Worm (Caenorhabditis elegans) whole organism, L3 larva: ENCODE results near the gene K10H10.6.
A peak's percentile ranks its signal among the peaks of the same experiment; 100 is the strongest.

Experiments used
- R02D3.7 ChIP-seq: fragments of 150-350 bp; optimal IDR thresholded peaks from 2 replicates; lab custom pipeline; 2014; ENCODE audit warnings: missing biosample characterization, missing genetic modification characterization
- aly-2 ChIP-seq: fragments of 150-350 bp; optimal IDR thresholded peaks from 2 replicates; lab custom pipeline; 2014; ENCODE audit warnings: missing biosample characterization, missing genetic modification characterization
- ama-1 ChIP-seq: fragments of 150-350 bp; optimal IDR thresholded peaks from 2 replicates; lab custom pipeline; 2018
- ceh-16 ChIP-seq: sonication (generic microtip); optimal IDR thresholded peaks from 2 replicates; lab custom pipeline; 2017; ENCODE audit warnings: missing biosample characterization, missing genetic modification characterization
- ceh-82 ChIP-seq: fragments of 150-350 bp; optimal IDR thresholded peaks from 2 replicates; lab custom pipeline; 2014; ENCODE audit warnings: missing biosample characterization, missing genetic modification characterization
- ceh-9 ChIP-seq: sonication (generic microtip); optimal IDR thresholded peaks from 2 replicates; lab custom pipeline; 2018; ENCODE audit warnings: missing biosample characterization, missing genetic modification characterization
- daf-12 ChIP-seq: fragments of 150-350 bp; optimal IDR thresholded peaks from 2 replicates; lab custom pipeline; 2014; ENCODE audit warnings: missing biosample characterization, missing genetic modification reagents, missing genetic modification characterization
- egl-5 ChIP-seq: fragments of 150-350 bp; optimal IDR thresholded peaks from 2 replicates; lab custom pipeline; 2017; ENCODE audit warnings: missing biosample characterization, missing genetic modification reagents, missing genetic modification characterization, inconsistent platforms
- elt-2 ChIP-seq: sonication (generic microtip); optimal IDR thresholded peaks from 2 replicates; lab custom pipeline; 2016; ENCODE audit warnings: missing genetic modification reagents, mild to moderate bottlenecking, missing genetic modification characterization, missing compliant biosample characterization
- elt-3 ChIP-seq, 3 experiments: fragments of 150-350 bp in 1 of 3; sonication (generic microtip) in 2 of 3; optimal IDR thresholded peaks; 2 replicates in 2 of 3; 4 replicates in 1 of 3; lab custom pipeline; 2014 to 2017; ENCODE audit warnings: missing biosample characterization in 3 of 3, missing genetic modification characterization in 3 of 3
- fos-1 ChIP-seq: fragments of 150-350 bp; optimal IDR thresholded peaks from 2 replicates; lab custom pipeline; 2014; ENCODE audit warnings: missing biosample characterization, missing genetic modification characterization
- lin-39 ChIP-seq: fragments of 150-350 bp; optimal IDR thresholded peaks from 2 replicates; lab custom pipeline; 2018; ENCODE audit warnings: missing biosample characterization, missing genetic modification reagents, missing genetic modification characterization
- lsy-12 ChIP-seq: sonication (generic microtip); optimal IDR thresholded peaks from 2 replicates; lab custom pipeline; 2016; ENCODE audit warnings: mild to moderate bottlenecking, missing genetic modification characterization, missing compliant biosample characterization
- mdl-1 ChIP-seq: fragments of 150-350 bp; optimal IDR thresholded peaks from 2 replicates; lab custom pipeline; 2014; ENCODE audit warnings: missing biosample characterization, missing genetic modification characterization
- nfya-1 ChIP-seq: sonication (generic microtip); optimal IDR thresholded peaks from 2 replicates; lab custom pipeline; 2017; ENCODE audit warnings: missing genetic modification characterization, mild to moderate bottlenecking, missing compliant biosample characterization, antibody characterized with exemption, moderate library complexity; ENCODE audit not compliant: insufficient read depth
- nhr-23 ChIP-seq: fragments of 150-350 bp; optimal IDR thresholded peaks from 2 replicates; lab custom pipeline; 2014; ENCODE audit warnings: missing biosample characterization, missing genetic modification reagents, missing genetic modification characterization
- nhr-43 ChIP-seq: sonication (generic microtip); optimal IDR thresholded peaks from 2 replicates; lab custom pipeline; 2016; ENCODE audit warnings: mild to moderate bottlenecking, missing genetic modification characterization, missing compliant biosample characterization; ENCODE audit not compliant: poor library complexity, severe bottlenecking
- nhr-67 ChIP-seq: fragments of 150-350 bp; optimal IDR thresholded peaks from 2 replicates; lab custom pipeline; 2014; ENCODE audit warnings: missing biosample characterization, missing genetic modification characterization
- nhr-76 ChIP-seq: fragments of 150-350 bp; sonication (generic microtip); optimal IDR thresholded peaks from 5 replicates; lab custom pipeline; 2014; ENCODE audit warnings: missing biosample characterization, missing genetic modification characterization
- pha-4 ChIP-seq: fragments of 150-350 bp; optimal IDR thresholded peaks from 2 replicates; lab custom pipeline; 2014; ENCODE audit warnings: missing biosample characterization, missing genetic modification reagents, missing genetic modification characterization
- snpc-4 ChIP-seq: fragments of 150-350 bp; optimal IDR thresholded peaks from 2 replicates; lab custom pipeline; 2014; ENCODE audit warnings: missing biosample characterization, missing genetic modification characterization
- tbx-2 ChIP-seq: sonication (generic microtip); optimal IDR thresholded peaks from 2 replicates; lab custom pipeline; 2016; ENCODE audit warnings: mild to moderate bottlenecking, missing genetic modification characterization, missing compliant biosample characterization
- unc-39 ChIP-seq: sonication (generic microtip); optimal IDR thresholded peaks from 4 replicates; lab custom pipeline; 2017; ENCODE audit warnings: missing biosample characterization, missing genetic modification characterization
- unc-62 ChIP-seq: fragments of 150-350 bp; sonication (generic microtip); optimal IDR thresholded peaks from 4 replicates; lab custom pipeline; 2014; ENCODE audit warnings: missing biosample characterization, missing genetic modification reagents, missing genetic modification characterization
- zag-1 ChIP-seq: fragments of 150-350 bp; optimal IDR thresholded peaks from 2 replicates; lab custom pipeline; 2014; ENCODE audit warnings: missing biosample characterization, missing genetic modification characterization
- ztf-11 ChIP-seq: fragments of 150-350 bp; optimal IDR thresholded peaks from 2 replicates; lab custom pipeline; 2014; ENCODE audit warnings: missing biosample characterization, missing genetic modification characterization
- ztf-4 ChIP-seq: fragments of 150-350 bp; optimal IDR thresholded peaks from 2 replicates; lab custom pipeline; 2014; ENCODE audit warnings: missing biosample characterization, missing genetic modification characterization

The K10H10.6 gene

DNA sequence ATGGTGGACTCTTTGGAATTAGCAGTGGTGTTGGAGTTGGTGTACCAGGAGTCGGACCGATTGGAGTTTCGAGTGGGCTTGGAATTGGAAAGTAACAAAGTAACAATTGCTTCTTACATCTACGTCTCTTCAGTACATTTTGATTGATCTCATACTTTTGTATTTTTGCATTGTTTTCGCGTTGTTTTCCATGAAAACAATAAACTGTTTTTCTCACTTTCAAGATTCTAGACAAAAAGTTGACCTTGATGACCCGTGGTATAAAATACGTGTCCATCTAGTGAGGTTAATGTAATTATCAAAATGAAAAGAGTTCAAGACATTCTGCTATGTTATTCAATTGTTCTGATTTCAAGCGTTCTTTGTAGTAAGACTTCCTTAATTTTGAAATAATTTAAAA, 1.6 kb upstream of the K10H10.6 start, which contains the start of gene K10H10.5:
Gene K10H10.5, plus strand, starts transcription at position 301 of the 400 bp plus-strand sequence.
- TF ChIP-seq ama-1 (no peak), ceh-82 (no peak), elt-3 (tag; optimal IDR thresholded peaks at IDR 0.05; lab: Kevin White, UChicago) (no peak), nhr-23 (tag; lab: Kevin White, UChicago) (no peak), elt-2 (tag; lab: Kevin White, UChicago) (no peak), R02D3.7 (no peak)
- TF ChIP-seq, all 47 proteins: peak for 0

ce11 chrII:14506245-14506644, 3.1 kb downstream of the K10H10.6 start, which contains the start of gene K10H10.12:
K10H10.12 (minus strand) TSS chrII:14506345.
- peak; percentile 41 for TF ChIP-seq pha-4 (tag; lab: Kevin White, UChicago)
- TF ChIP-seq mdl-1: no peak

DNA sequence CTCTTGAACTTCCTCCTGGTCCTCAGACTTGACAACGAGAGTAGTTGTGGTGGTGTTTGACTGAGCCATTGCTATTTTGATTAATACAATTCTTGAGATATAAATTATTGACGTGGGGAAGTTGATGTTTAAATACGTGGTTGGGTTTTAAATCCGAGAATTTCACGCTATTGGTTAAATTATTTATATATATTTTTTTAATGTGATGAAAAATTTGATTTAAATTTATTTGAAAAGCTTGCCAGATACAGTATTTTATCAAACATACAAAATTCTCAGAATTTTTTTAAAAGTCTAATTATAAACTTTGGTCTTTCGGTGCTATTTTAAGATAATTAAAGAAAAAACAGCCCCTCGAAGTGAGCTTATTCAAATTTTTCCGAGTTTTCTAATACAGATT, 4.5 kb downstream of the K10H10.6 start, which contains the start of the genes K10H10.7 and K10H10.10:
Gene K10H10.7, minus strand, starts transcription at position 101 of the 400 bp plus-strand sequence.
Gene K10H10.10, plus strand, starts transcription at position 204 of the 400 bp plus-strand sequence.
- no peak for TF ChIP-seq snpc-4
- no peak for TF ChIP-seq elt-2 (tag; lab: Kevin White, UChicago)

DNA sequence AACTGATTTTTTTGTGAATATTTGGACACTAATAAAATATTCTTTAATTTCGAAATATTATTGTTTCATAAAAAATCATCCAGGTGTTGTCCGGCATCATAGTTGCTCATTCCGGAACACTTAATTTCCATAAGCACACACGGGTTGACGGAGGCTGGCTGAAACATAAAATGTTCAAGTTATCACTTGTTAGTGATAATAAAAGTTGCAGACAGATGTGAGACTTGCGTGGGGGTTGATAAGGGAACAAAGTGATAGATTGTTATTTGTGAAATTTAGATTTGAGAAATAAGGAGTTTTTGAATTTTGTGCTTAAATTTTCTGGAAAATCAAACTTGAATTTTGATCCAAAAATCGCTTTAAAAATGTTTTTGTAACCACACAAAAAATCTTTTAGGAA, 7.1 kb downstream of the K10H10.6 start:
- TF ChIP-seq elt-2 (tag; lab: Kevin White, UChicago) (peak; percentile 54), fos-1 (tag; lab: Kevin White, UChicago) (no peak), lsy-12 (tag; lab: Kevin White, UChicago) (no peak), nhr-43 (tag; lab: Kevin White, UChicago) (no peak)

DNA sequence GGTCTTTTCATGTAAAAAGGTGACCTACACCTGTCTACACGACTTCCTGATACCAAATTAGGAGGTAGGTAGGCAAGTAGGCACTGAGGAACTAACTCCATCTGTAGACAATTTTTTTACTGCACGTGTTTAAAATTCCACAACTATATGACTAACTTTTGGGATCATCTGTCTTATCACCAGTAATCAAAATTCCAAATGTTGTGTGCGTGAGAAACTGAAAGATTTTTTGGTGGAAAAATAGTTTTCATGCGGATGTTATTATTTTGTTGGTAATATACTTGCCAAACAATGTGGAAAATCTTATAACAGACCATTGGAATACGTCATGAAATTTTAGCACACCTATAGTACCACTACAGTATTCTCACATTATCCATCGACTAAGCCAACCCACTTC, 8.1 kb downstream of the K10H10.6 start, which contains the start of gene K10H10.13:
Gene K10H10.13, minus strand, starts transcription at position 101 of the 400 bp plus-strand sequence.
- no peak for TF ChIP-seq unc-39 (tag; lab: Kevin White, UChicago)

DNA sequence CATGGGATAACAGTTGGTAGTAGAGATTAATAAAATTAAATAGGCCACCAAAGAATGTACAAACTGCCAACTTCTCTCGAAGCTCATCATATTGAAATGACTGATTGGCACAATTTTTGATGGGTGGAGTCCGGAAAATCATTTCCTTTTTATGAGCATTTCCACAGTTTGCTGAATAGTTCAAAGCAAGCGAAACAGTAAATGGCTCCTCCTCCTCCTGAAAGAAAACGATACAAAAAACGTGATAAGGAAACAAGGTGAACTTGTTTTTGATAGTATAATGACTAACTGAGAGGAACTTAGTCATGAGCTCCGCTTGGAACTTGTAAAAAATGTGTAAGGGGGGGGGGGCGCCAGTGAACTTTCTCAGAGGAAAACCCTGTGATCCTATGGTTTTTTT, 11.9 kb downstream of the K10H10.6 start, which contains the start of gene K10H10.9:
Gene K10H10.9, minus strand, starts transcription at position 101 of the 400 bp plus-strand sequence.
- TF ChIP-seq ceh-9 (no peak), ama-1 (no peak), aly-2 (tag; lab: Kevin White, UChicago) (no peak), nhr-23 (tag; lab: Kevin White, UChicago) (no peak), nhr-67 (tag; lab: Kevin White, UChicago) (no peak), fos-1 (tag; lab: Kevin White, UChicago) (no peak), mdl-1 (no peak), lsy-12 (tag; lab: Kevin White, UChicago) (no peak), lin-39 (tag; lab: Kevin White, UChicago) (no peak)

DNA sequence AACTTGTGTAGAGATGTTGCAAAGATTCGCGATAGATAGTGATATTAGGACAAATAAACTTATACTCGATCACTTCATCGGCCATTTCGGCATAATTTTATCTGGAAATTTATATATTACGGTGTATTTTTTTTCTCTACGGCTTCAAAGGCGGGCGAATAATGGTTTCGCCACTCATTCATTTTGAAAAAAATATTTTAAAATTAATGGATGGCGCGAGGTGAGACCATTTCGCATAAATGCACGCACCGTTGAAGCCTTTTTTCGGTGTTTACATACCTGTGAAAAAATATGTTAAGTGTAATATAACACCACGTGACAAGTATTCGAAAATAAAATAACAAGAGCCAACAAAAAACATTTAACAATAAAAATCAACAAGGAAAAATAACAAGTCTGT, 18.9 kb downstream of the K10H10.6 start, which contains the start of gene btb-19:
Gene btb-19, minus strand, starts transcription at position 101 of the 400 bp plus-strand sequence.
- TF ChIP-seq ceh-16: no peak
- TF ChIP-seq ztf-11 (tag; lab: Kevin White, UChicago): no peak
- no peak for TF ChIP-seq zag-1 (tag; lab: Kevin White, UChicago)
- no peak for TF ChIP-seq R02D3.7
- no peak for TF ChIP-seq mdl-1

ce11 chrII:14523070-14523572, 20.0 kb downstream of the K10H10.6 start, which contains the start of gene btb-20:
btb-20 (minus strand) TSS chrII:14523522.
- TF ChIP-seq unc-62 (GFP tag; lab: Kevin White, UChicago) (no peak), tbx-2 (no peak), nhr-43 (tag; lab: Kevin White, UChicago) (no peak), ceh-16 (no peak), nhr-76 (tag; lab: Kevin White, UChicago) (no peak), nfya-1 (tag; lab: Kevin White, UChicago) (no peak), aly-2 (tag; lab: Kevin White, UChicago) (no peak), egl-5 (tag; lab: Kevin White, UChicago) (no peak), nhr-23 (tag; lab: Kevin White, UChicago) (no peak), fos-1 (tag; lab: Kevin White, UChicago) (no peak), ama-1 (no peak), daf-12 (tag; lab: Kevin White, UChicago) (no peak), ztf-4 (tag; lab: Kevin White, UChicago) (no peak)
